Worm (Caenorhabditis elegans) whole organism, L2 larva: ENCODE data around the gene elc-2.
"Not testable (repeated sequence)": the region's sequence is repeated elsewhere in the genome, so short reads cannot be mapped to it uniquely, and the experiment has no call there.

Experiments used
- F13H6.1 ChIP-seq: sonication (generic microtip); optimal IDR thresholded peaks from 2 replicates; lab custom pipeline; 2016; ENCODE audit warnings: missing genetic modification characterization, missing compliant biosample characterization
- alr-1 ChIP-seq: fragments of 150-350 bp; optimal IDR thresholded peaks from 2 replicates; lab custom pipeline; 2014; ENCODE audit warnings: missing biosample characterization, missing genetic modification characterization
- ama-1 ChIP-seq: fragments of 150-350 bp; optimal IDR thresholded peaks from 2 replicates; lab custom pipeline; 2018; ENCODE audit warnings: inconsistent platforms
- blmp-1 ChIP-seq: sonication (generic microtip); optimal IDR thresholded peaks from 2 replicates; lab custom pipeline; 2017; ENCODE audit warnings: missing genetic modification characterization, mild to moderate bottlenecking, missing compliant biosample characterization, antibody characterized with exemption, moderate library complexity; ENCODE audit not compliant: insufficient read depth
- ceh-82 ChIP-seq: fragments of 150-350 bp; optimal IDR thresholded peaks from 2 replicates; lab custom pipeline; 2014; ENCODE audit warnings: missing biosample characterization, missing genetic modification characterization
- fos-1 ChIP-seq: fragments of 150-350 bp; optimal IDR thresholded peaks from 2 replicates; lab custom pipeline; 2014; ENCODE audit warnings: missing biosample characterization, missing genetic modification characterization
- gmeb-1 ChIP-seq: fragments of 150-350 bp; optimal IDR thresholded peaks from 2 replicates; lab custom pipeline; 2014; ENCODE audit warnings: missing biosample characterization, missing genetic modification characterization
- lsy-2 ChIP-seq, 2 experiments: fragments of 150-350 bp in 1 of 2; sonication (generic microtip) in 1 of 2; optimal IDR thresholded peaks; 2 replicates each; lab custom pipeline; 2014 to 2017; ENCODE audit warnings: missing biosample characterization in 2 of 2, missing genetic modification characterization in 2 of 2
- nhr-12 ChIP-seq: fragments of 150-350 bp; optimal IDR thresholded peaks from 2 replicates; lab custom pipeline; 2014; ENCODE audit warnings: missing biosample characterization, missing genetic modification characterization
- unc-62 ChIP-seq: fragments of 150-350 bp; optimal IDR thresholded peaks from 2 replicates; lab custom pipeline; 2014; ENCODE audit warnings: missing biosample characterization, missing genetic modification reagents, missing genetic modification characterization
- zag-1 ChIP-seq: fragments of 150-350 bp; optimal IDR thresholded peaks from 2 replicates; lab custom pipeline; 2014; ENCODE audit warnings: missing biosample characterization, missing genetic modification characterization
- ztf-4 ChIP-seq: fragments of 150-350 bp; optimal IDR thresholded peaks from 2 replicates; lab custom pipeline; 2014; ENCODE audit warnings: missing biosample characterization, missing genetic modification characterization

DNA sequence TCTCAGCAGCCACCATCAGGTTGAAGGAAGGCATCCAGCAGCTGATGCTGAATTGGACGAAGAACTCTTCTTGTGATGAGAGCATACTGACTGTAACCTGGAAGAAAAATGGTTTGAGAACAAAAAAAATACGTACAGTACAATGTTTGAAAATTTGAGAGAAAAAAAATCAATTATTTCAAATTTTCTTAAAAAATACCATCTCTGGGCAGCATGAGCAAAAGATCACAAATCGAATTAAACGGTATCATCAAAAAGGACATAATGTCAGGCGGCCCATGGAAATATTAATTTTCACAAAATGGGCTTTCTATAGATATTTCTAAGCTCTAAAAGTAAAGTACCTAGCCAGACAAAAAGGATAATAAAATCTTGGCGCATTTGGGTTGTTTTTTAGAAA lies 31.8 kb downstream of the elc-2 start, which contains the start of gene Y75D11A.3:
- not testable (repeated sequence) for TF ChIP-seq fos-1 (tag; lab: Kevin White, UChicago); alr-1 (tag; lab: Kevin White, UChicago); gmeb-1 (tag; lab: Kevin White, UChicago); ama-1 (lab: Kevin White, UChicago); ceh-82 (tag; lab: Kevin White, UChicago); lsy-2 (tag; optimal IDR thresholded peaks at IDR 0.05; lab: Kevin White, UChicago); unc-62; blmp-1 (tag; lab: Kevin White, UChicago); F13H6.1 (tag; lab: Kevin White, UChicago); ztf-4 (tag; lab: Kevin White, UChicago); zag-1 (tag; lab: Kevin White, UChicago); nhr-12 (tag; lab: Kevin White, UChicago)
